Worm (Caenorhabditis elegans): ENCODE measurements around the gene C25F9.13.

DNA sequence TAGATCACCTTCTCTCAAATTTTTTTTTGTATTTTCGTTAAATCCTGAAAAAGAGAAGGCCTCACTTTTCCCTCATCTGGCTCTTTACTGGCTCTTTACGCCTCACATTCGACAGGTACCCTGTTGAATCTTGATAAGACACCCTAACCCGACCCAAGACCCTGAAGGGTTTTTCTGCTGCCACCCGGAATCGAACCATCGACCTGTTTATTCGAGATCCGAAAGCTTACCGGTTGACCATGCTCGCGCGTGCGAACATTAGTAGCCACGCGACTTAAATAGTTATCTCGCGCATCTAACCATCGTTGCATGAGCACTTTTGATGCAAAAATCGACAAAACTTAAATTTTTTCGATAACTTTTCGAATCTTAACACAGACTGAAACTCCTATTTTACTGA lies 43.6 kb downstream of the C25F9.13 start:
- TF ChIP-seq tab-1 (GFP tag; IDR thresholded peaks at IDR 0.05), result no peak
- TF ChIP-seq ztf-29 (GFP tag; IDR thresholded peaks at IDR 0.05), result no peak
